Worm (Caenorhabditis elegans) whole organism, L4 larva: ENCODE data around the gene wdr-62.

Experiments
- lin-13 ChIP-seq: fragments of 150-350 bp; optimal IDR thresholded peaks from 2 replicates; lab custom pipeline; 2014; ENCODE audit warnings: missing biosample characterization, missing genetic modification reagents, missing genetic modification characterization
- nhr-76 ChIP-seq: fragments of 150-350 bp; optimal IDR thresholded peaks from 2 replicates; lab custom pipeline; 2014; ENCODE audit warnings: missing biosample characterization, missing genetic modification characterization

DNA sequence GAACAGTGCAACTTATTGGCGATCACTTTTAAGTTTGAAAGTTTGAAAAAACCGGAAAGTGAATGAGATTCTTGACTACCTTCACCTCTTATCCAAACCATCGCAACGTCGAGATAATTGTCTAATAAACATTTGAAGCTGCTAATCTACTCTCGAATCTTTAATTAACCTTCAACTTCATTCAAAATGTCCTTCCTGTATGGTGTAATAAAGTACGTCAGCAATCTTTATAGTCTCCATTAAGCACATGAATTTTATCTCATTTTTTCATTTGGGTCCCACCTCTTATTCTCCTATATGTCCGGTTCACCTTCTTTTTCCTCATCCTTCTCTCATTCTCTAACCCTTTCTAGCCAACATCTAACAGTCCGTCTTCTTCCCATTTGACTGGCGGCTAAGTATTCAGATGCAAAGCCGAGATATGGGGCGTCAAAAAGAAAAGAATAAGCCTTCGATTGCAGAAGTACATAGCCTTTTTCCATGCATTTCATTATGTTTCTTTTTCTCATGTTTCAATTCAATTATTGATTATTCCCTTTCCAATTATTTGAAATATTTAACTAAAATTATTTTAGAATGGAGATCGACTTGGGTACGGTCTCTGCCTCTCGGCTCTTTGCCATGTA is 57.1 kb downstream of the wdr-62 start, which contains the start of gene swt-5:
- TF ChIP-seq nhr-76 (tag; lab: Kevin White, UChicago) = no peak
- TF ChIP-seq lin-13 (GFP tag; lab: Kevin White, UChicago) = no peak
